Worm (Caenorhabditis elegans) whole organism, late embryonic: Measurements from ENCODE around the gene zip-10.

ENCODE experiments used
- C08G9.2 ChIP-seq: sonication (generic microtip); optimal IDR thresholded peaks from 2 replicates; lab custom pipeline; 2016; ENCODE audit warnings: mild to moderate bottlenecking, missing genetic modification characterization, moderate library complexity, missing compliant biosample characterization
- C38D4.7 ChIP-seq: fragments of 200-800 bp; sonication (Bioruptor generic); optimal IDR thresholded peaks from 2 replicates; lab custom pipeline; 2018; ENCODE audit warnings: mild to moderate bottlenecking, missing genetic modification characterization, moderate library complexity, missing compliant biosample characterization
- T23F11.4 ChIP-seq: fragments of 200-800 bp; sonication (Bioruptor generic); optimal IDR thresholded peaks from 2 replicates; lab custom pipeline; 2018; ENCODE audit warnings: mild to moderate bottlenecking, missing genetic modification characterization, missing compliant biosample characterization
- Y22D7AL.16 ChIP-seq: sonication (generic microtip); optimal IDR thresholded peaks from 2 replicates; lab custom pipeline; 2016; ENCODE audit warnings: missing genetic modification characterization, missing compliant biosample characterization
- ahr-1 ChIP-seq: sonication (generic microtip); optimal IDR thresholded peaks from 2 replicates; lab custom pipeline; 2016; ENCODE audit warnings: missing genetic modification characterization, missing compliant biosample characterization
- ama-1 ChIP-seq: fragments of 150-350 bp; optimal IDR thresholded peaks from 2 replicates; lab custom pipeline; 2014
- ceh-18 ChIP-seq: sonication (generic microtip); optimal IDR thresholded peaks from 2 replicates; lab custom pipeline; 2016; ENCODE audit warnings: missing genetic modification characterization, missing compliant biosample characterization
- ceh-2 ChIP-seq: sonication (generic microtip); optimal IDR thresholded peaks from 2 replicates; lab custom pipeline; 2016; ENCODE audit warnings: missing genotype, missing genetic modification characterization, missing compliant biosample characterization
- ceh-24 ChIP-seq: sonication (generic microtip); optimal IDR thresholded peaks from 2 replicates; lab custom pipeline; 2016; ENCODE audit warnings: mild to moderate bottlenecking, missing genetic modification characterization, missing compliant biosample characterization
- ceh-31 ChIP-seq: sonication (generic microtip); optimal IDR thresholded peaks from 2 replicates; lab custom pipeline; 2016; ENCODE audit warnings: missing genetic modification characterization, missing compliant biosample characterization
- ceh-34 ChIP-seq: sonication (generic microtip); optimal IDR thresholded peaks from 2 replicates; lab custom pipeline; 2016; ENCODE audit warnings: mild to moderate bottlenecking, missing genetic modification characterization, missing compliant biosample characterization
- ceh-45 ChIP-seq: fragments of 200-800 bp; sonication (Bioruptor generic); IDR thresholded peaks from 2 replicates; pipeline ENCODE4 v1.3.6; 2022; ENCODE audit warnings: missing genetic modification reagents, missing genetic modification characterization, missing compliant biosample characterization
- ceh-6 ChIP-seq: fragments of 200-800 bp; sonication (Bioruptor generic); optimal IDR thresholded peaks from 2 replicates; lab custom pipeline; 2018; ENCODE audit warnings: mild to moderate bottlenecking, missing genetic modification characterization, missing compliant biosample characterization
- che-1 ChIP-seq: sonication (generic microtip); optimal IDR thresholded peaks from 2 replicates; lab custom pipeline; 2016; ENCODE audit warnings: mild to moderate bottlenecking, missing genetic modification characterization, missing compliant biosample characterization
- dmd-4 ChIP-seq: sonication (generic microtip); optimal IDR thresholded peaks from 2 replicates; lab custom pipeline; 2016; ENCODE audit warnings: borderline replicate concordance, missing genetic modification characterization, missing compliant biosample characterization
- dve-1 ChIP-seq: sonication (generic microtip); optimal IDR thresholded peaks from 2 replicates; lab custom pipeline; 2017; ENCODE audit warnings: antibody characterized with exemption, mild to moderate bottlenecking, missing genetic modification characterization, missing compliant biosample characterization
- elt-2 ChIP-seq: sonication (generic microtip); optimal IDR thresholded peaks from 2 replicates; lab custom pipeline; 2016; ENCODE audit warnings: missing genetic modification reagents, missing genetic modification characterization, missing compliant biosample characterization
- elt-4 ChIP-seq: sonication (generic microtip); optimal IDR thresholded peaks from 2 replicates; lab custom pipeline; 2016; ENCODE audit warnings: missing genetic modification characterization, missing compliant biosample characterization
- ets-4 ChIP-seq: sonication (generic microtip); optimal IDR thresholded peaks from 2 replicates; lab custom pipeline; 2016; ENCODE audit warnings: missing genetic modification characterization, missing compliant biosample characterization
- fax-1 ChIP-seq: sonication (generic microtip); optimal IDR thresholded peaks from 2 replicates; lab custom pipeline; 2016; ENCODE audit warnings: missing genotype, missing genetic modification characterization, missing compliant biosample characterization
- fkh-10 ChIP-seq: fragments of 150-350 bp; optimal IDR thresholded peaks from 2 replicates; lab custom pipeline; 2014; ENCODE audit warnings: missing biosample characterization, missing genetic modification reagents, missing genetic modification characterization
- gmeb-2 ChIP-seq: sonication (generic microtip); optimal IDR thresholded peaks from 2 replicates; lab custom pipeline; 2016; ENCODE audit warnings: missing genetic modification characterization, inconsistent platforms, missing compliant biosample characterization
- hlh-13 ChIP-seq: fragments of 200-800 bp; sonication (Bioruptor generic); optimal IDR thresholded peaks from 2 replicates; lab custom pipeline; 2018; ENCODE audit warnings: mild to moderate bottlenecking, missing genetic modification characterization, missing compliant biosample characterization
- hlh-15 ChIP-seq: sonication (generic microtip); optimal IDR thresholded peaks from 2 replicates; lab custom pipeline; 2016; ENCODE audit warnings: missing genetic modification characterization, missing compliant biosample characterization
- hlh-30 ChIP-seq: sonication (generic microtip); optimal IDR thresholded peaks from 2 replicates; lab custom pipeline; 2017; ENCODE audit warnings: antibody characterized with exemption, missing genetic modification characterization, missing compliant biosample characterization; ENCODE audit not compliant: insufficient read depth
- hlh-6 ChIP-seq: sonication (generic microtip); optimal IDR thresholded peaks from 2 replicates; lab custom pipeline; 2016; ENCODE audit warnings: missing genotype, missing genetic modification characterization, missing compliant biosample characterization
- hlh-8 ChIP-seq: sonication (generic microtip); optimal IDR thresholded peaks from 2 replicates; lab custom pipeline; 2016; ENCODE audit warnings: missing genotype, missing genetic modification characterization, missing compliant biosample characterization
- lim-6 ChIP-seq: sonication (generic microtip); optimal IDR thresholded peaks from 2 replicates; lab custom pipeline; 2016; ENCODE audit warnings: missing genetic modification characterization, missing compliant biosample characterization
- lin-11 ChIP-seq: fragments of 200-800 bp; sonication (Bioruptor generic); optimal IDR thresholded peaks from 2 replicates; lab custom pipeline; 2018; ENCODE audit warnings: mild to moderate bottlenecking, missing genetic modification characterization, missing compliant biosample characterization
- mec-3 ChIP-seq: sonication (generic microtip); optimal IDR thresholded peaks from 2 replicates; lab custom pipeline; 2016; ENCODE audit warnings: borderline replicate concordance, missing genetic modification characterization, missing compliant biosample characterization
- nfya-1 ChIP-seq: sonication (generic microtip); optimal IDR thresholded peaks from 2 replicates; lab custom pipeline; 2017; ENCODE audit warnings: missing genetic modification characterization, mild to moderate bottlenecking, missing compliant biosample characterization, antibody characterized with exemption, moderate library complexity
- nhr-11 ChIP-seq: fragments of 150-350 bp; optimal IDR thresholded peaks from 2 replicates; lab custom pipeline; 2014; ENCODE audit warnings: missing biosample characterization, missing genetic modification characterization
- nhr-232 ChIP-seq: sonication (generic microtip); optimal IDR thresholded peaks from 2 replicates; lab custom pipeline; 2016; ENCODE audit warnings: missing genetic modification characterization, missing compliant biosample characterization
- odd-2 ChIP-seq: sonication (generic microtip); optimal IDR thresholded peaks from 2 replicates; lab custom pipeline; 2017; ENCODE audit warnings: antibody characterized with exemption, mild to moderate bottlenecking, missing genetic modification characterization, missing compliant biosample characterization
- pat-9 ChIP-seq: fragments of 200-800 bp; sonication (Bioruptor generic); optimal IDR thresholded peaks from 2 replicates; lab custom pipeline; 2018; ENCODE audit warnings: mild to moderate bottlenecking, missing genetic modification characterization, moderate library complexity, missing compliant biosample characterization
- pax-1 ChIP-seq: fragments of 150-350 bp; optimal IDR thresholded peaks from 2 replicates; lab custom pipeline; 2014; ENCODE audit warnings: missing biosample characterization, missing genetic modification characterization
- pha-2 ChIP-seq: sonication (generic microtip); optimal IDR thresholded peaks from 2 replicates; lab custom pipeline; 2017; ENCODE audit warnings: mild to moderate bottlenecking, missing genetic modification characterization, missing compliant biosample characterization
- pqm-1 ChIP-seq: sonication (generic microtip); optimal IDR thresholded peaks from 2 replicates; lab custom pipeline; 2016; ENCODE audit warnings: missing genetic modification characterization, missing compliant biosample characterization
- pros-1 ChIP-seq: fragments of 150-350 bp; optimal IDR thresholded peaks from 2 replicates; lab custom pipeline; 2014; ENCODE audit warnings: missing biosample characterization, missing genetic modification reagents, missing genetic modification characterization
- rnt-1 ChIP-seq: sonication (generic microtip); optimal IDR thresholded peaks from 2 replicates; lab custom pipeline; 2016; ENCODE audit warnings: missing genetic modification characterization, missing compliant biosample characterization
- sdc-2 ChIP-seq: sonication (generic microtip); optimal IDR thresholded peaks from 2 replicates; lab custom pipeline; 2016; ENCODE audit warnings: missing genotype, missing genetic modification characterization, missing compliant biosample characterization
- sox-2 ChIP-seq: fragments of 200-800 bp; sonication (Bioruptor generic); IDR thresholded peaks from 2 replicates; pipeline ENCODE4 v1.3.6; 2022; ENCODE audit warnings: missing genetic modification reagents, missing genetic modification characterization, missing compliant biosample characterization
- sox-4 ChIP-seq: sonication (generic microtip); optimal IDR thresholded peaks from 2 replicates; lab custom pipeline; 2017; ENCODE audit warnings: mild to moderate bottlenecking, missing genetic modification characterization, inconsistent platforms, missing compliant biosample characterization
- syd-9 ChIP-seq: sonication (generic microtip); optimal IDR thresholded peaks from 2 replicates; lab custom pipeline; 2016; ENCODE audit warnings: mild to moderate bottlenecking, missing genetic modification characterization, moderate library complexity, missing compliant biosample characterization
- tbx-7 ChIP-seq: sonication (generic microtip); optimal IDR thresholded peaks from 2 replicates; lab custom pipeline; 2016; ENCODE audit warnings: missing genotype, missing genetic modification characterization, missing compliant biosample characterization
- ttx-3 ChIP-seq: sonication (generic microtip); optimal IDR thresholded peaks from 2 replicates; lab custom pipeline; 2016; ENCODE audit warnings: missing genetic modification reagents, missing genetic modification characterization, missing compliant biosample characterization
- unc-3 ChIP-seq, 2 experiments: fragments of 200-800 bp in 1 of 2; sonication (Bioruptor generic) in 1 of 2; sonication (generic microtip) in 1 of 2; conservative IDR thresholded peaks in 1 of 2; optimal IDR thresholded peaks in 1 of 2; 2 replicates each; pipeline versions ENCODE4 v1.3.6 to Lab custom; 2016 to 2022; ENCODE audit warnings: missing compliant biosample characterization in 2 of 2, missing genetic modification characterization in 2 of 2, missing genetic modification reagents in 1 of 2
- unc-42 ChIP-seq: sonication (generic microtip); optimal IDR thresholded peaks from 2 replicates; lab custom pipeline; 2016; ENCODE audit warnings: missing genotype, missing genetic modification characterization, missing compliant biosample characterization
- unc-55 ChIP-seq: sonication (generic microtip); optimal IDR thresholded peaks from 2 replicates; lab custom pipeline; 2017; ENCODE audit warnings: missing biosample characterization, missing genetic modification reagents, missing genetic modification characterization
- zip-5 ChIP-seq: sonication (generic microtip); optimal IDR thresholded peaks from 2 replicates; lab custom pipeline; 2016; ENCODE audit warnings: missing genetic modification characterization, missing compliant biosample characterization
- ztf-16 ChIP-seq: sonication (generic microtip); optimal IDR thresholded peaks from 2 replicates; lab custom pipeline; 2017; ENCODE audit warnings: missing genetic modification characterization, missing compliant biosample characterization

zip-10 gene

DNA sequence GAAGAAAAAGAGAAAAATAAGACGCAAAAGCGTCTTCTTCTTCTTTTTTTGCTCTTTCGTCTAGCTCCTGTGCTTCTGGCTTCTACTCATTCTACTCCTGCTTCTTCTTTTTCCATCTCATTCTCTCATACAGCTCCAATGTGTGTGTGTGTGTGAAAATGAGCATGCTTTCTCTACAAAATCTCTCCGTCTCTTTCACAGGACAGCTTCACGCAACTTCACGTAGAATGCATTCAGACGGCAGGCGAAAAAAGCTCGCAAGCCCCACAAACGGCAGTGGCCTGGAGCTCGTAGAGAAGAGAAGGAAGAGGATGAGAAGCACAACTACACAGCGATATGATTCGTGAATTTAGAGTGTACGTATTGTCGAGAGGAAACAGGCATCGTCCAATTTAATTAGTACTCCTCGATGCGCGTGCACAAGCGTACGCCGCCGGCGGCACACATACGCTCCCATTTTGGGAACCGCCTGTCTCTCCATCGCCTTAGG is 9.2 kb downstream of the zip-10 start (continued):
- TF ChIP-seq ceh-24 (tag; lab: Kevin White, UChicago) = no peak
- no peak for TF ChIP-seq pros-1 (tag; lab: Kevin White, UChicago)
- TF ChIP-seq tbx-7 (tag; lab: Kevin White, UChicago) = no peak
- TF ChIP-seq hlh-8 = no peak
- TF ChIP-seq ttx-3 (tag; lab: Kevin White, UChicago) = peak; percentile 34
- TF ChIP-seq pat-9 (tag; lab: Kevin White, UChicago) = peak; percentile 14
- no peak for TF ChIP-seq ceh-6 (GFP tag; lab: Kevin White, UChicago)
- no peak for TF ChIP-seq ama-1
- peak; percentile 45 for TF ChIP-seq nfya-1
- TF ChIP-seq hlh-15 (tag; lab: Kevin White, UChicago) = no peak
- no peak for TF ChIP-seq syd-9 (tag; lab: Kevin White, UChicago)
- peak; percentile 79 for TF ChIP-seq ceh-31 (tag; lab: Kevin White, UChicago)
- TF ChIP-seq rnt-1 = no peak
- no peak for TF ChIP-seq hlh-30
- no peak for TF ChIP-seq gmeb-2
- peak; percentile 11 for TF ChIP-seq C08G9.2 (tag; lab: Kevin White, UChicago)
- no peak for TF ChIP-seq ceh-45 (GFP tag; lab: Robert Waterston, UW)
- no peak for TF ChIP-seq dve-1 (tag; lab: Kevin White, UChicago)
- TF ChIP-seq fax-1 = no peak
- no peak for TF ChIP-seq C38D4.7 (GFP tag; lab: Kevin White, UChicago)
- no peak for TF ChIP-seq lin-11 (tag; lab: Kevin White, UChicago)
- TF ChIP-seq Y22D7AL.16 (tag; lab: Kevin White, UChicago) = no peak
- no peak for TF ChIP-seq nhr-232
- TF ChIP-seq ceh-34 = no peak
- no peak for TF ChIP-seq hlh-13 (GFP tag; lab: Kevin White, UChicago)
- TF ChIP-seq elt-2 (tag; lab: Kevin White, UChicago) = no peak
- TF ChIP-seq fkh-10 (GFP tag; lab: Kevin White, UChicago) = no peak
- no peak for TF ChIP-seq ahr-1 (tag; lab: Kevin White, UChicago)
- TF ChIP-seq mec-3 (tag; lab: Kevin White, UChicago) = no peak
- TF ChIP-seq sox-4 (tag; lab: Kevin White, UChicago) = no peak
- TF ChIP-seq ceh-2 (tag; lab: Kevin White, UChicago) = no peak
- TF ChIP-seq pax-1 (tag; lab: Kevin White, UChicago) = no peak
- TF ChIP-seq elt-4 (tag; lab: Kevin White, UChicago) = no peak

- no peak for TF ChIP-seq ets-4 (tag; lab: Kevin White, UChicago)
- TF ChIP-seq sox-2 = no peak
- no peak for TF ChIP-seq rnt-1
- no peak for TF ChIP-seq elt-4 (tag; lab: Kevin White, UChicago)
- no peak for TF ChIP-seq T23F11.4 (GFP tag; lab: Kevin White, UChicago)
- TF ChIP-seq hlh-8 = no peak
- TF ChIP-seq hlh-30 = no peak
- no peak for TF ChIP-seq pros-1 (tag; lab: Kevin White, UChicago)
- TF ChIP-seq lim-6 = no peak
- TF ChIP-seq pha-2 (tag; lab: Kevin White, UChicago) = no peak
- no peak for TF ChIP-seq pax-1 (tag; lab: Kevin White, UChicago)
- no peak for TF ChIP-seq odd-2 (tag; lab: Kevin White, UChicago)
- no peak for TF ChIP-seq mec-3 (tag; lab: Kevin White, UChicago)
- no peak for TF ChIP-seq che-1 (tag; lab: Kevin White, UChicago)
- TF ChIP-seq pqm-1 (tag; lab: Kevin White, UChicago) = no peak
- TF ChIP-seq dmd-4 (tag; lab: Kevin White, UChicago) = no peak
- no peak for TF ChIP-seq unc-55 (GFP tag; lab: Kevin White, UChicago)
- TF ChIP-seq nfya-1 = peak; percentile 17
- TF ChIP-seq nhr-11 (tag; lab: Kevin White, UChicago) = no peak
- no peak for TF ChIP-seq zip-5 (tag; lab: Kevin White, UChicago)
- no peak for TF ChIP-seq hlh-6 (tag; lab: Kevin White, UChicago)
- TF ChIP-seq unc-42 (tag; lab: Kevin White, UChicago) = peak; percentile 75
- TF ChIP-seq unc-3 (GFP tag; conservative IDR thresholded peaks at IDR 0.05; lab: Robert Waterston, UW) = no peak
- TF ChIP-seq unc-3 (tag; optimal IDR thresholded peaks at IDR 0.05; lab: Kevin White, UChicago) = no peak
- TF ChIP-seq pat-9 (tag; lab: Kevin White, UChicago) = peak; percentile 1
- TF ChIP-seq sdc-2 (tag; lab: Kevin White, UChicago) = no peak
- TF ChIP-seq C38D4.7 (GFP tag; lab: Kevin White, UChicago) = no peak
- no peak for TF ChIP-seq ztf-16
- TF ChIP-seq ceh-18 = peak; percentile 75
Measured at ce11 chrV:11638634-11639117, 11.9 kb downstream of the zip-10 start.
